Fruit fly (Drosophila melanogaster): ENCODE measurements around the gene CG1146.

DNA sequence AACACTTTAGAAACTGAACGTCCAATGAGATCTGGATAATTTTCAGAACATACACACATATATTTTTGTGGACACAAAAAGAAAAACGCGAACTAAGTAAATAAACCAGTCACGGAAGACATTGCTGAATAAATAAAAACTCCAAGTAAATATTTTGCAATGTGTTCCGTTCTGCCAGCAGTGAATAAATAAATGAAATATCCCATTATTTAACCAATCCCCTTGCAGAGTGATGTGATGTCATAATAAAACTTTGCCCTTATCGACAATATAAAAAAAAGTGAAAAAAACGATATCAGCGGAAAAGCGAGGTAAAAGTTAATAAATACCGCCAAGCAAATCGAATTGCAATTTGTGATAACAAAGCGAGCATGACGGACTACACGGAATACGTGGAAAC is 2.1 kb downstream of the CG1146 start:
- TF ChIP-seq CG15710 (tag; optimal IDR thresholded peaks at IDR 0.05) (no peak), Pif1B (GFP tag; optimal IDR thresholded peaks at IDR 0.05) (no peak), EcR (GFP tag; optimal IDR thresholded peaks at IDR 0.05) (no peak), CG32121 (GFP tag; IDR thresholded peaks at IDR 0.05) (no peak)

All from whole organism, pupa.